Worm (Caenorhabditis elegans) whole organism, L1 larva: ENCODE data around the gene grd-14.

Experiments
- C04F5.9 ChIP-seq: sonication (generic microtip); optimal IDR thresholded peaks from 2 replicates; lab custom pipeline; 2016; ENCODE audit warnings: missing genetic modification characterization, missing compliant biosample characterization
- C16A3.4 ChIP-seq: fragments of 150-350 bp; optimal IDR thresholded peaks from 2 replicates; lab custom pipeline; 2014; ENCODE audit warnings: missing biosample characterization, missing genetic modification characterization
- C34B4.2 ChIP-seq: sonication (generic microtip); optimal IDR thresholded peaks from 2 replicates; lab custom pipeline; 2017; ENCODE audit warnings: mild to moderate bottlenecking, missing genetic modification characterization, missing compliant biosample characterization
- F16B12.6 ChIP-seq: fragments of 150-350 bp; optimal IDR thresholded peaks from 2 replicates; lab custom pipeline; 2014; ENCODE audit warnings: missing biosample characterization, missing genetic modification characterization
- Y116A8C.19 ChIP-seq: sonication (generic microtip); optimal IDR thresholded peaks from 2 replicates; lab custom pipeline; 2016; ENCODE audit warnings: missing compliant biosample characterization, missing genetic modification characterization, borderline replicate concordance
- alr-1 ChIP-seq: fragments of 200-800 bp; sonication (Bioruptor generic); optimal IDR thresholded peaks from 2 replicates; lab custom pipeline; 2018; ENCODE audit warnings: borderline replicate concordance, mild to moderate bottlenecking, missing genetic modification characterization, missing compliant biosample characterization
- aly-2 ChIP-seq: fragments of 150-350 bp; optimal IDR thresholded peaks from 2 replicates; lab custom pipeline; 2014; ENCODE audit warnings: missing biosample characterization, missing genetic modification characterization
- ama-1 ChIP-seq: fragments of 150-350 bp; optimal IDR thresholded peaks from 2 replicates; lab custom pipeline; 2014
- blmp-1 ChIP-seq: fragments of 150-350 bp; optimal IDR thresholded peaks from 2 replicates; lab custom pipeline; 2014; ENCODE audit warnings: missing biosample characterization, missing genetic modification characterization
- ceh-8 ChIP-seq: fragments of 200-800 bp; sonication (Bioruptor generic); optimal IDR thresholded peaks from 2 replicates; lab custom pipeline; 2018; ENCODE audit warnings: mild to moderate bottlenecking, missing genetic modification characterization, moderate library complexity, missing compliant biosample characterization
- ceh-82 ChIP-seq, 3 experiments: fragments of 150-350 bp in 1 of 3; sonication (generic microtip) in 2 of 3; optimal IDR thresholded peaks; 2 replicates each; lab custom pipeline; 2014 to 2017; ENCODE audit warnings: missing biosample characterization in 3 of 3, missing genetic modification characterization in 3 of 3
- ceh-88 ChIP-seq: fragments of 200-800 bp; sonication (Bioruptor generic); IDR thresholded peaks from 2 replicates; pipeline ENCODE4 v1.3.6; 2022; ENCODE audit warnings: missing genetic modification characterization, missing compliant biosample characterization
- ceh-90 ChIP-seq: sonication (generic microtip); optimal IDR thresholded peaks from 2 replicates; lab custom pipeline; 2016; ENCODE audit warnings: missing genetic modification characterization, missing compliant biosample characterization
- efl-1 ChIP-seq, 4 experiments: fragments of 150-350 bp; optimal IDR thresholded peaks in 3 of 4; peaks in 1 of 4; 1 replicate in 1 of 4; 2 replicates in 3 of 4; lab custom pipeline; 2014; ENCODE audit warnings: missing biosample characterization in 2 of 4, missing genetic modification characterization in 2 of 4, missing genetic modification reagents in 2 of 4
- efl-3 ChIP-seq: fragments of 200-800 bp; sonication (Bioruptor generic); optimal IDR thresholded peaks from 2 replicates; lab custom pipeline; 2018; ENCODE audit warnings: mild to moderate bottlenecking, missing genetic modification characterization, missing compliant biosample characterization
- elt-2 ChIP-seq: sonication (generic microtip); optimal IDR thresholded peaks from 2 replicates; lab custom pipeline; 2016; ENCODE audit warnings: missing genetic modification characterization, mild to moderate bottlenecking, inconsistent platforms, missing compliant biosample characterization, missing genetic modification reagents
- ets-5 ChIP-seq: fragments of 200-800 bp; sonication (Bioruptor generic); IDR thresholded peaks from 2 replicates; pipeline ENCODE4 v1.3.6; 2022; ENCODE audit warnings: missing genetic modification characterization, missing compliant biosample characterization
- fkh-10 ChIP-seq: sonication (generic microtip); optimal IDR thresholded peaks from 2 replicates; lab custom pipeline; 2017; ENCODE audit warnings: missing biosample characterization, missing genetic modification reagents, missing genetic modification characterization
- fkh-8 ChIP-seq: sonication (generic microtip); optimal IDR thresholded peaks from 2 replicates; lab custom pipeline; 2016; ENCODE audit warnings: mild to moderate bottlenecking, missing genetic modification characterization, missing compliant biosample characterization
- fos-1 ChIP-seq: fragments of 150-350 bp; optimal IDR thresholded peaks from 2 replicates; lab custom pipeline; 2014; ENCODE audit warnings: missing biosample characterization, missing genetic modification characterization
- grh-1 ChIP-seq: fragments of 200-800 bp; sonication (Bioruptor generic); IDR thresholded peaks from 2 replicates; pipeline ENCODE4 v1.3.6; 2022; ENCODE audit warnings: missing genetic modification reagents, missing genetic modification characterization, missing compliant biosample characterization
- hlh-17 ChIP-seq: fragments of 200-800 bp; sonication (Bioruptor generic); optimal IDR thresholded peaks from 2 replicates; lab custom pipeline; 2018; ENCODE audit warnings: missing genetic modification characterization, mild to moderate bottlenecking, missing compliant biosample characterization, moderate library complexity, borderline replicate concordance
- hlh-4 ChIP-seq: sonication (generic microtip); optimal IDR thresholded peaks from 2 replicates; lab custom pipeline; 2016; ENCODE audit warnings: mild to moderate bottlenecking, missing genetic modification characterization, missing compliant biosample characterization
- irx-1 ChIP-seq: sonication (generic microtip); optimal IDR thresholded peaks from 2 replicates; lab custom pipeline; 2016; ENCODE audit warnings: missing genetic modification characterization, missing compliant biosample characterization
- lin-39 ChIP-seq: fragments of 150-350 bp; optimal IDR thresholded peaks from 2 replicates; lab custom pipeline; 2014; ENCODE audit warnings: missing biosample characterization, missing genetic modification reagents, missing genetic modification characterization
- lir-3 ChIP-seq: sonication (generic microtip); optimal IDR thresholded peaks from 2 replicates; lab custom pipeline; 2016; ENCODE audit warnings: mild to moderate bottlenecking, missing genetic modification characterization, moderate library complexity, missing compliant biosample characterization; ENCODE audit not compliant: poor library complexity
- lsy-2 ChIP-seq, 2 experiments: fragments of 150-350 bp; optimal IDR thresholded peaks; 2 replicates each; lab custom pipeline; 2014; ENCODE audit warnings: missing biosample characterization in 2 of 2, missing genetic modification characterization in 2 of 2
- mab-9 ChIP-seq: fragments of 200-800 bp; sonication (Bioruptor generic); IDR thresholded peaks from 2 replicates; pipeline ENCODE4 v1.3.6; 2022; ENCODE audit warnings: missing genetic modification reagents, missing genetic modification characterization, missing compliant biosample characterization
- mdl-1 ChIP-seq, 2 experiments: fragments of 150-350 bp; optimal IDR thresholded peaks; 2 replicates each; lab custom pipeline; 2014 to 2017; ENCODE audit warnings: missing biosample characterization in 2 of 2, missing genetic modification characterization in 2 of 2, inconsistent platforms in 1 of 2
- mef-2 ChIP-seq: fragments of 150-350 bp; optimal IDR thresholded peaks from 2 replicates; lab custom pipeline; 2014; ENCODE audit warnings: missing biosample characterization, missing genetic modification characterization
- nhr-20 ChIP-seq: sonication (generic microtip); optimal IDR thresholded peaks from 2 replicates; lab custom pipeline; 2016; ENCODE audit warnings: mild to moderate bottlenecking, missing genetic modification characterization, missing compliant biosample characterization
- nhr-237 ChIP-seq: fragments of 150-350 bp; optimal IDR thresholded peaks from 2 replicates; lab custom pipeline; 2014; ENCODE audit warnings: missing biosample characterization, missing genetic modification characterization
- nhr-28 ChIP-seq: fragments of 150-350 bp; optimal IDR thresholded peaks from 2 replicates; lab custom pipeline; 2014; ENCODE audit warnings: missing biosample characterization, missing genetic modification characterization
- nhr-47 ChIP-seq: sonication (generic microtip); optimal IDR thresholded peaks from 2 replicates; lab custom pipeline; 2016; ENCODE audit warnings: mild to moderate bottlenecking, missing genetic modification characterization, moderate library complexity, missing compliant biosample characterization
- nhr-71 ChIP-seq: sonication (generic microtip); optimal IDR thresholded peaks from 2 replicates; lab custom pipeline; 2016; ENCODE audit warnings: mild to moderate bottlenecking, missing genetic modification characterization, moderate library complexity, missing compliant biosample characterization
- nhr-85 ChIP-seq: sonication (generic microtip); peaks from one replicate; lab custom pipeline; 2016; ENCODE audit warnings: missing genetic modification characterization, inconsistent platforms, missing compliant biosample characterization
- pax-3 ChIP-seq: fragments of 200-800 bp; sonication (Bioruptor generic); optimal IDR thresholded peaks from 2 replicates; lab custom pipeline; 2018; ENCODE audit warnings: mild to moderate bottlenecking, missing genetic modification characterization, moderate library complexity, missing compliant biosample characterization
- rnt-1 ChIP-seq: sonication (generic microtip); optimal IDR thresholded peaks from 2 replicates; lab custom pipeline; 2016; ENCODE audit warnings: mild to moderate bottlenecking, missing genetic modification characterization, moderate library complexity, missing compliant biosample characterization
- skn-1 ChIP-seq: fragments of 150-350 bp; optimal IDR thresholded peaks from 2 replicates; lab custom pipeline; 2014; ENCODE audit warnings: missing biosample characterization, missing genetic modification characterization
- snpc-4 ChIP-seq: fragments of 150-350 bp; optimal IDR thresholded peaks from 2 replicates; lab custom pipeline; 2014; ENCODE audit warnings: missing biosample characterization, missing genetic modification characterization
- sox-4 ChIP-seq: sonication (generic microtip); optimal IDR thresholded peaks from 2 replicates; lab custom pipeline; 2016; ENCODE audit warnings: missing genetic modification characterization, missing compliant biosample characterization
- sptf-1 ChIP-seq: fragments of 150-350 bp; optimal IDR thresholded peaks from 2 replicates; lab custom pipeline; 2014; ENCODE audit warnings: missing biosample characterization, missing genetic modification characterization
- sup-37 ChIP-seq: fragments of 200-800 bp; sonication (Bioruptor generic); optimal IDR thresholded peaks from 2 replicates; lab custom pipeline; 2018; ENCODE audit warnings: mild to moderate bottlenecking, missing genetic modification characterization, missing compliant biosample characterization
- swsn-7 ChIP-seq: sonication (generic microtip); optimal IDR thresholded peaks from 2 replicates; lab custom pipeline; 2016; ENCODE audit warnings: missing genetic modification characterization, missing compliant biosample characterization
- tbx-2 ChIP-seq: sonication (generic microtip); optimal IDR thresholded peaks from 2 replicates; lab custom pipeline; 2016; ENCODE audit warnings: missing genetic modification characterization, missing compliant biosample characterization
- tlp-1 ChIP-seq: fragments of 150-350 bp; optimal IDR thresholded peaks from 2 replicates; lab custom pipeline; 2014; ENCODE audit warnings: missing biosample characterization, missing genetic modification characterization
- unc-130 ChIP-seq: fragments of 150-350 bp; optimal IDR thresholded peaks from 2 replicates; lab custom pipeline; 2017; ENCODE audit warnings: missing biosample characterization, missing genetic modification characterization, inconsistent platforms
- unc-30 ChIP-seq: sonication (generic microtip); optimal IDR thresholded peaks from 2 replicates; lab custom pipeline; 2017; ENCODE audit warnings: missing biosample characterization, missing genetic modification characterization
- unc-62 ChIP-seq: fragments of 150-350 bp; optimal IDR thresholded peaks from 2 replicates; lab custom pipeline; 2014; ENCODE audit warnings: missing biosample characterization, missing genetic modification reagents, missing genetic modification characterization
- unc-86 ChIP-seq: sonication (generic microtip); optimal IDR thresholded peaks from 2 replicates; lab custom pipeline; 2016; ENCODE audit warnings: missing genetic modification characterization, missing compliant biosample characterization
- unc-98 ChIP-seq: fragments of 200-800 bp; sonication (Bioruptor generic); IDR thresholded peaks from 2 replicates; pipeline ENCODE4 v1.3.6; 2022; ENCODE audit warnings: missing genetic modification characterization, missing compliant biosample characterization
- vab-15 ChIP-seq: sonication (generic microtip); optimal IDR thresholded peaks from 2 replicates; lab custom pipeline; 2017; ENCODE audit warnings: missing genotype, mild to moderate bottlenecking, missing genetic modification characterization, missing compliant biosample characterization
- zag-1 ChIP-seq: fragments of 150-350 bp; optimal IDR thresholded peaks from 2 replicates; lab custom pipeline; 2014; ENCODE audit warnings: missing biosample characterization, missing genetic modification characterization

The grd-14 gene

DNA sequence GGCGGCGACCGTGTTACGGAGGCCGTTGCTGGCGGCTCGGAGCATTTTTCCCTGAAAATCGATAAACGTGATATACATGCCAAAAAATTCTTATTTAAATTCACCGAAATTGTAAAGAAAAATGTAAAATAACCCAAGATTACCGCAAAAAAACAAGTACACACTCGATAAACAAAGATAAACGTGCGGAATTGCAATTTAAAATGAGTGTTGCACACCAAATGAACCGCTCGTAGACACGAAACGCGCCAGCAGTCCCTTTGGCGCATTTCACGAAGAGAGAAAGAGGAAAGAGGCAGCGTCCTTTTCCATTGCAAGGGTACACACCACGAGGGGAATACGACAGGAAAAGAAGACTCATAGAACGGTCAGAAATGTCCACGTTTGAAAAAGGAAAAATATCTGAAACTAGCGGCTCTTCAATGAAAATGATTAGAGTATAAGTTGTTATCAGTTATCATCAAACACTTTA is 46.2 kb downstream of the grd-14 start, which contains the start of gene sdha-1 (continued):
- TF ChIP-seq efl-1 (optimal IDR thresholded peaks at IDR 0.05; lab: Kevin White, UChicago) (peak; percentile 70 to 72), efl-1 (GFP tag; optimal IDR thresholded peaks at IDR 0.05 in 1 of 2; lab: Kevin White, UChicago) (peak; percentile 69 to 96), nhr-28 (no peak), efl-3 (GFP tag; lab: Kevin White, UChicago) (no peak), mef-2 (tag; lab: Kevin White, UChicago) (peak; percentile 65), sptf-1 (no peak), unc-62 (no peak), nhr-47 (tag; lab: Kevin White, UChicago) (peak; percentile 88), lin-39 (tag; lab: Kevin White, UChicago) (peak; percentile 63), unc-86 (tag; lab: Kevin White, UChicago) (peak; percentile 82), C16A3.4 (tag; lab: Kevin White, UChicago) (peak; percentile 93), grh-1 (GFP tag; lab: Robert Waterston, UW) (peak; percentile 63), blmp-1 (tag; lab: Kevin White, UChicago) (peak; percentile 89), nhr-85 (peak; percentile 93), alr-1 (tag; lab: Kevin White, UChicago) (no peak), zag-1 (tag; lab: Kevin White, UChicago) (no peak), C04F5.9 (tag; lab: Kevin White, UChicago) (peak; percentile 8), elt-2 (tag; lab: Kevin White, UChicago) (peak; percentile 86), sox-4 (tag; lab: Kevin White, UChicago) (no peak), skn-1 (tag; lab: Kevin White, UChicago) (peak; percentile 79), ama-1 (no peak), swsn-7 (tag; lab: Kevin White, UChicago) (peak; percentile 93), hlh-17 (GFP tag; lab: Kevin White, UChicago) (no peak), lir-3 (peak; percentile 62), unc-98 (GFP tag; lab: Robert Waterston, UW) (no peak), ceh-8 (GFP tag; lab: Kevin White, UChicago) (no peak), ceh-82 (tag; optimal IDR thresholded peaks at IDR 0.05; lab: Kevin White, UChicago) (peak; percentile 81 to 87 (median 86)), lsy-2 (tag; optimal IDR thresholded peaks at IDR 0.05; lab: Kevin White, UChicago) (peak; percentile 86 to 88), hlh-4 (tag; lab: Kevin White, UChicago) (no peak), tbx-2 (tag; lab: Kevin White, UChicago) (peak; percentile 89), irx-1 (tag; lab: Kevin White, UChicago) (peak; percentile 71), C34B4.2 (tag; lab: Kevin White, UChicago) (no peak), nhr-71 (tag; lab: Kevin White, UChicago) (peak; percentile 94), sup-37 (no peak), aly-2 (tag; lab: Kevin White, UChicago) (peak; percentile 59), unc-130 (peak; percentile 83), fkh-8 (tag; lab: Kevin White, UChicago) (peak; percentile 87), fkh-10 (peak; percentile 59), tlp-1 (tag; lab: Kevin White, UChicago) (no peak), ceh-90 (tag; lab: Kevin White, UChicago) (no peak), pax-3 (tag; lab: Kevin White, UChicago) (peak; percentile 61), snpc-4 (peak; percentile 63), mdl-1 (tag; optimal IDR thresholded peaks at IDR 0.05; lab: Kevin White, UChicago) (peak in 1 of 2 experiments; percentile 94), nhr-237 (peak; percentile 41), ets-5 (GFP tag; lab: Robert Waterston, UW) (no peak), rnt-1 (tag; lab: Kevin White, UChicago) (peak; percentile 90), nhr-20 (tag; lab: Kevin White, UChicago) (peak; percentile 94), F16B12.6 (peak; percentile 41), vab-15 (tag; lab: Kevin White, UChicago) (no peak), fos-1 (tag; lab: Kevin White, UChicago) (peak; percentile 65), unc-30 (tag; lab: Kevin White, UChicago) (no peak), mab-9 (GFP tag; lab: Robert Waterston, UW) (no peak; the same call in 1 of the 2 replicates), ceh-88 (GFP tag; lab: Robert Waterston, UW) (peak; percentile 66; the same call in 1 of the 2 replicates), Y116A8C.19 (tag; lab: Kevin White, UChicago) (no peak)
